Fruit fly (Drosophila melanogaster) whole organism, embryonic: Measurements from ENCODE around the gene grnd.

Experiments
- BEAF-32 ChIP-seq: fragments of 200-800 bp; sonication (Bioruptor generic); optimal IDR thresholded peaks from 3 replicates; lab custom pipeline; 2017; ENCODE audit warnings: missing biosample characterization, missing genetic modification characterization, mild to moderate bottlenecking, moderate library complexity, missing genetic modification reagents
- CG1024 ChIP-seq: fragments of 200-800 bp; sonication (Bioruptor generic); IDR thresholded peaks from 2 replicates; pipeline ENCODE4 v1.3.6; 2022; ENCODE audit warnings: missing biosample characterization, missing genetic modification characterization
- CG10565 ChIP-seq: fragments of 200-800 bp; sonication (Bioruptor generic); optimal IDR thresholded peaks from 3 replicates; lab custom pipeline; 2016; ENCODE audit warnings: missing biosample characterization, mild to moderate bottlenecking, missing genetic modification characterization
- CG11085 ChIP-seq: fragments of 200-800 bp; sonication (Bioruptor generic); IDR thresholded peaks from 2 replicates; pipeline ENCODE4 v1.3.6; 2022; ENCODE audit warnings: missing biosample characterization, missing genetic modification characterization
- CG11456 ChIP-seq: fragments of 200-800 bp; sonication (Bioruptor generic); IDR thresholded peaks from 3 replicates; pipeline ENCODE4 v1.3.6; 2022; ENCODE audit warnings: missing biosample characterization, missing genetic modification characterization
- CG12744 ChIP-seq: fragments of 200-800 bp; sonication (Bioruptor generic); optimal IDR thresholded peaks from 2 replicates; lab custom pipeline; 2016; ENCODE audit warnings: missing biosample characterization, missing genetic modification characterization
- CG15514 ChIP-seq: fragments of 200-800 bp; sonication (Bioruptor generic); optimal IDR thresholded peaks from 3 replicates; lab custom pipeline; 2017; ENCODE audit warnings: missing biosample characterization, missing genetic modification characterization, mild to moderate bottlenecking, moderate library complexity, missing genetic modification reagents
- CG16813 ChIP-seq: fragments of 200-800 bp; sonication (Bioruptor generic); IDR thresholded peaks from 3 replicates; pipeline ENCODE4 v1.3.6; 2022; ENCODE audit warnings: missing biosample characterization, missing genetic modification characterization; ENCODE audit not compliant: partially characterized antibody
- CG17359 ChIP-seq: fragments of 200-800 bp; sonication (Bioruptor generic); optimal IDR thresholded peaks from 3 replicates; lab custom pipeline; 2018; ENCODE audit warnings: missing biosample characterization, mild to moderate bottlenecking, missing genetic modification characterization, moderate library complexity
- CG18619 ChIP-seq: fragments of 200-800 bp; sonication (Bioruptor generic); optimal IDR thresholded peaks from 3 replicates; lab custom pipeline; 2017; ENCODE audit warnings: missing biosample characterization, mild to moderate bottlenecking, missing genetic modification characterization
- CG18764 ChIP-seq: fragments of 200-800 bp; sonication (Bioruptor generic); optimal IDR thresholded peaks from 3 replicates; lab custom pipeline; 2016; ENCODE audit warnings: missing biosample characterization, missing genetic modification characterization
- CG2116 ChIP-seq: fragments of 200-800 bp; sonication (Bioruptor generic); optimal IDR thresholded peaks from 3 replicates; lab custom pipeline; 2018; ENCODE audit warnings: missing biosample characterization, mild to moderate bottlenecking, missing genetic modification characterization
- CG32767 ChIP-seq: fragments of 200-800 bp; sonication (Bioruptor generic); IDR thresholded peaks from 2 replicates; pipeline ENCODE4 v1.3.6; 2022; ENCODE audit warnings: missing biosample characterization, missing genetic modification characterization
- CG4730 ChIP-seq: fragments of 200-800 bp; sonication (Bioruptor generic); IDR thresholded peaks from 2 replicates; pipeline ENCODE4 v1.3.6; 2022; ENCODE audit warnings: missing biosample characterization, missing genetic modification characterization
- CG6654 ChIP-seq: fragments of 200-800 bp; sonication (Bioruptor generic); optimal IDR thresholded peaks from 2 replicates; lab custom pipeline; 2017; ENCODE audit warnings: missing biosample characterization, mild to moderate bottlenecking, missing genetic modification characterization
- CG7928 ChIP-seq: fragments of 200-800 bp; sonication (Bioruptor generic); optimal IDR thresholded peaks from 2 replicates; lab custom pipeline; 2017; ENCODE audit warnings: missing biosample characterization, mild to moderate bottlenecking, missing genetic modification characterization
- CG8388 ChIP-seq: fragments of 200-800 bp; sonication (Bioruptor generic); optimal IDR thresholded peaks from 2 replicates; lab custom pipeline; 2019; ENCODE audit warnings: missing biosample characterization, mild to moderate bottlenecking, missing genetic modification characterization, moderate library complexity
- CG8478 ChIP-seq: fragments of >200 bp; optimal IDR thresholded peaks from 2 replicates; lab custom pipeline; 2018
- CG9215 ChIP-seq: fragments of 200-800 bp; sonication (Bioruptor generic); IDR thresholded peaks from 2 replicates; pipeline ENCODE4 v1.3.6; 2022; ENCODE audit warnings: missing biosample characterization, missing genetic modification characterization
- Hand ChIP-seq: fragments of 200-800 bp; sonication (Bioruptor generic); optimal IDR thresholded peaks from 2 replicates; lab custom pipeline; 2017; ENCODE audit warnings: mild to moderate bottlenecking, missing biosample characterization, missing genetic modification reagents, missing genetic modification characterization
- HmgZ ChIP-seq: fragments of 200-800 bp; sonication (Bioruptor generic); optimal IDR thresholded peaks from 2 replicates; lab custom pipeline; 2018; ENCODE audit warnings: missing biosample characterization, mild to moderate bottlenecking, missing genetic modification characterization
- Hr78 ChIP-seq, 2 experiments: fragments of 200-800 bp in 1 of 2; fragments of >200 bp in 1 of 2; sonication (Bioruptor generic) in 1 of 2; optimal IDR thresholded peaks; 2 replicates each; lab custom pipeline; 2017 to 2019; ENCODE audit warnings: missing biosample characterization in 2 of 2, missing genetic modification characterization in 2 of 2, mild to moderate bottlenecking in 1 of 2, moderate library complexity in 1 of 2
- Max ChIP-seq: fragments of 200-800 bp; sonication (Bioruptor generic); optimal IDR thresholded peaks from 2 replicates; lab custom pipeline; 2016; ENCODE audit warnings: missing biosample characterization, mild to moderate bottlenecking, missing genetic modification characterization
- Mes4 ChIP-seq: fragments of 200-800 bp; sonication (Bioruptor generic); optimal IDR thresholded peaks from 2 replicates; lab custom pipeline; 2016; ENCODE audit warnings: missing biosample characterization, missing genetic modification characterization
- NC2α ChIP-seq: fragments of 200-800 bp; sonication (Bioruptor generic); optimal IDR thresholded peaks from 2 replicates; lab custom pipeline; 2016; ENCODE audit warnings: missing biosample characterization, missing genetic modification characterization
- Oli ChIP-seq: fragments of 200-800 bp; sonication (Bioruptor generic); optimal IDR thresholded peaks from 2 replicates; lab custom pipeline; 2018; ENCODE audit warnings: missing biosample characterization, mild to moderate bottlenecking, missing genetic modification characterization, moderate library complexity
- br ChIP-seq: fragments of >200 bp; optimal IDR thresholded peaks from 2 replicates; lab custom pipeline; 2017
- cad ChIP-seq: fragments of >200 bp; optimal IDR thresholded peaks from 2 replicates; lab custom pipeline; 2017; ENCODE audit warnings: missing biosample characterization, missing genetic modification characterization
- cato ChIP-seq: fragments of 200-800 bp; sonication (Bioruptor generic); optimal IDR thresholded peaks from 2 replicates; lab custom pipeline; 2016; ENCODE audit warnings: missing biosample characterization, missing genetic modification characterization, borderline replicate concordance
- chn ChIP-seq: fragments of 200-800 bp; sonication (Bioruptor generic); optimal IDR thresholded peaks from 2 replicates; lab custom pipeline; 2016; ENCODE audit warnings: missing biosample characterization, missing genetic modification characterization
- corto ChIP-seq: fragments of 200-800 bp; sonication (Bioruptor generic); optimal IDR thresholded peaks from 2 replicates; lab custom pipeline; 2016; ENCODE audit warnings: missing biosample characterization, mild to moderate bottlenecking, missing genetic modification characterization, moderate library complexity
- crc ChIP-seq: fragments of 200-800 bp; sonication (Bioruptor generic); optimal IDR thresholded peaks from 2 replicates; lab custom pipeline; 2016; ENCODE audit warnings: missing biosample characterization, missing genetic modification characterization
- ems ChIP-seq: fragments of 200-800 bp; sonication (Bioruptor generic); optimal IDR thresholded peaks from 3 replicates; lab custom pipeline; 2016; ENCODE audit warnings: missing biosample characterization, missing genetic modification characterization
- en ChIP-seq: fragments of 200-800 bp; sonication (Bioruptor generic); optimal IDR thresholded peaks from 2 replicates; lab custom pipeline; 2016; ENCODE audit warnings: missing biosample characterization, missing genetic modification characterization
- fru ChIP-seq: fragments of >200 bp; optimal IDR thresholded peaks from 2 replicates; lab custom pipeline; 2017
- gce ChIP-seq: fragments of 200-800 bp; sonication (Bioruptor generic); IDR thresholded peaks from 3 replicates; pipeline ENCODE4 v1.3.6; 2022; ENCODE audit warnings: missing biosample characterization, missing genetic modification characterization
- gem ChIP-seq: fragments of 200-800 bp; sonication (Bioruptor generic); optimal IDR thresholded peaks from 2 replicates; lab custom pipeline; 2019; ENCODE audit warnings: missing biosample characterization, mild to moderate bottlenecking, missing genetic modification characterization, moderate library complexity
- gsb ChIP-seq: fragments of 200-800 bp; sonication (Bioruptor generic); IDR thresholded peaks from 2 replicates; pipeline ENCODE4 v1.3.6; 2022; ENCODE audit warnings: missing biosample characterization, missing genetic modification characterization
- lov ChIP-seq, 2 experiments: fragments of 200-800 bp in 1 of 2; fragments of >200 bp in 1 of 2; sonication (Bioruptor generic) in 1 of 2; IDR thresholded peaks in 1 of 2; optimal IDR thresholded peaks in 1 of 2; 2 replicates in 1 of 2; 3 replicates in 1 of 2; pipeline versions ENCODE4 v1.3.6 to Lab custom; 2017 to 2022; ENCODE audit warnings: missing biosample characterization in 1 of 2, missing genetic modification characterization in 1 of 2
- mam ChIP-seq: fragments of 200-800 bp; sonication (Bioruptor generic); optimal IDR thresholded peaks from 3 replicates; lab custom pipeline; 2016; ENCODE audit warnings: missing biosample characterization, missing genetic modification characterization
- pum ChIP-seq: fragments of 200-800 bp; sonication (Bioruptor generic); optimal IDR thresholded peaks from 2 replicates; lab custom pipeline; 2016; ENCODE audit warnings: missing biosample characterization, missing genetic modification characterization
- pzg ChIP-seq: fragments of 200-800 bp; sonication (Bioruptor generic); optimal IDR thresholded peaks from 3 replicates; lab custom pipeline; 2018; ENCODE audit warnings: missing biosample characterization, mild to moderate bottlenecking, missing genetic modification characterization, moderate library complexity
- salm ChIP-seq: fragments of 200-800 bp; sonication (Bioruptor generic); optimal IDR thresholded peaks from 2 replicates; lab custom pipeline; 2018; ENCODE audit warnings: missing biosample characterization, mild to moderate bottlenecking, missing genetic modification characterization
- seq ChIP-seq: fragments of 200-800 bp; sonication (Bioruptor generic); IDR thresholded peaks from 2 replicates; pipeline ENCODE4 v1.3.6; 2022; ENCODE audit warnings: missing biosample characterization, missing genetic modification characterization
- slbo ChIP-seq: fragments of 200-800 bp; sonication (Bioruptor generic); IDR thresholded peaks from 2 replicates; pipeline ENCODE4 v1.3.6; 2022; ENCODE audit warnings: missing biosample characterization, missing genetic modification characterization
- slou ChIP-seq: fragments of 200-800 bp; sonication (Bioruptor generic); optimal IDR thresholded peaks from 3 replicates; lab custom pipeline; 2016; ENCODE audit warnings: missing biosample characterization, missing genetic modification characterization
- stwl ChIP-seq: fragments of 200-800 bp; sonication (Bioruptor generic); optimal IDR thresholded peaks from 3 replicates; lab custom pipeline; 2018; ENCODE audit warnings: missing biosample characterization, mild to moderate bottlenecking, missing genetic modification characterization, moderate library complexity
- sug ChIP-seq: fragments of 200-800 bp; optimal IDR thresholded peaks from 2 replicates; lab custom pipeline; 2019; ENCODE audit warnings: missing biosample characterization, mild to moderate bottlenecking, missing genetic modification characterization, moderate library complexity
- trh ChIP-seq: fragments of 200-800 bp; sonication (Bioruptor generic); optimal IDR thresholded peaks from 2 replicates; lab custom pipeline; 2016; ENCODE audit warnings: missing biosample characterization, missing genetic modification characterization
- usp ChIP-seq: fragments of >200 bp; optimal IDR thresholded peaks from 2 replicates; lab custom pipeline; 2017; ENCODE audit warnings: missing biosample characterization, missing genetic modification characterization
- z ChIP-seq: fragments of 200-800 bp; sonication (Bioruptor generic); IDR thresholded peaks from 3 replicates; pipeline ENCODE4 v1.3.6; 2022; ENCODE audit warnings: missing biosample characterization, missing genetic modification characterization
- zf30C ChIP-seq: fragments of 200-800 bp; sonication (Bioruptor generic); optimal IDR thresholded peaks from 3 replicates; lab custom pipeline; 2018; ENCODE audit warnings: missing biosample characterization, mild to moderate bottlenecking, missing genetic modification characterization

grnd gene

DNA sequence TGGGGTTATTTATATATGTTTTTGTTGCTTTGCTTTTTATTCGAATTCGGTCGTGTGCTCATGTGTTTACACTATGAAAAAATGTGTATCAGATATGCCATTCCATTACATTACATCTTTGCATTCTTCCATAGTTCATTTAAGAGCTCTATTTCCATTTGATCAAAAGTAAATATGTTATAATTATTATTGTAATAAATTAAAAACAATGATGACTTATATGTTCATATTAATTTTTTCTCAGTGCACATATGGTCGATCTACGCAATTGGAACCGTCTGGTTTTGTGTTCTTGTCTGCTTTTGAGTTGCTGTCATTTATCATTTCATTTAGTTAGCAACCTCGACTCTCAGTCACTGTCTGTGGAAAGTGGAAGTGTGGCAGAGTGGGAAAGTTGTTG is 7.8 kb upstream of the grnd start (continued):
- TF ChIP-seq corto = no peak
- peak; percentile 81; the same call in 1 of the 2 replicates for TF ChIP-seq gsb (GFP tag; lab: Robert Waterston, UW)
- no peak for TF ChIP-seq crc (GFP tag; lab: Kevin White, UChicago)
- TF ChIP-seq cato = peak; percentile 69
- peak; percentile 91 for TF ChIP-seq CG17359 (tag; lab: Kevin White, UChicago)
- TF ChIP-seq CG10565 = peak; percentile 45
- peak; percentile 89 for TF ChIP-seq slbo (GFP tag; lab: Robert Waterston, UW)
- TF ChIP-seq CG12744 (GFP tag; lab: Kevin White, UChicago) = no peak
- peak; percentile 87 for TF ChIP-seq CG4730 (GFP tag; lab: Robert Waterston, UW)
- TF ChIP-seq seq (GFP tag; lab: Robert Waterston, UW) = peak; percentile 79
- TF ChIP-seq BEAF-32 = no peak
- peak; percentile 63 for TF ChIP-seq stwl (tag; lab: Kevin White, UChicago)
- peak; percentile 96 for TF ChIP-seq gem
- TF ChIP-seq CG8388 (GFP tag; lab: Kevin White, UChicago) = peak; percentile 95
- TF ChIP-seq CG11085 (GFP tag; lab: Robert Waterston, UW) = peak; percentile 82
- TF ChIP-seq z = no peak
- no peak for TF ChIP-seq CG15514 (GFP tag; lab: Kevin White, UChicago)
- peak; percentile 76 for TF ChIP-seq CG9215 (GFP tag; lab: Robert Waterston, UW)
- no peak for TF ChIP-seq Mes4
- TF ChIP-seq fru (lab: Kevin White, UChicago) = no peak
- no peak for TF ChIP-seq cad
- TF ChIP-seq NC2α (GFP tag; lab: Kevin White, UChicago) = no peak
- peak; percentile 76 for TF ChIP-seq slou (GFP tag; lab: Kevin White, UChicago)
- TF ChIP-seq CG11456 = peak; percentile 91; the same call in 2 of the 3 replicates
- peak; percentile 56 for TF ChIP-seq Hand (GFP tag; lab: Kevin White, UChicago)
- peak; percentile 84 for TF ChIP-seq CG32767 (GFP tag; lab: Robert Waterston, UW)
- peak; percentile 64 for TF ChIP-seq CG2116 (GFP tag; lab: Kevin White, UChicago)
- TF ChIP-seq pum = peak; percentile 33
- no peak for TF ChIP-seq sug (tag; lab: Kevin White, UChicago)
- peak; percentile 16 for TF ChIP-seq mam (GFP tag; lab: Kevin White, UChicago)
- TF ChIP-seq HmgZ (tag; lab: Kevin White, UChicago) = no peak
- peak; percentile 91 for TF ChIP-seq CG1024 (GFP tag; lab: Robert Waterston, UW)
- peak; percentile 86 for TF ChIP-seq salm
- peak; percentile 83 for TF ChIP-seq Max (GFP tag; lab: Kevin White, UChicago)
- TF ChIP-seq Hr78 (GFP tag; optimal IDR thresholded peaks at IDR 0.05; lab: Kevin White, UChicago) = peak in 1 of 2 experiments; percentile 91
- no peak for TF ChIP-seq en (GFP tag; lab: Kevin White, UChicago)
- peak; percentile 21 for TF ChIP-seq ems (GFP tag; lab: Kevin White, UChicago)
- TF ChIP-seq CG18764 (GFP tag; lab: Kevin White, UChicago) = peak; percentile 80
- TF ChIP-seq br = no peak
- TF ChIP-seq pzg (GFP tag; lab: Kevin White, UChicago) = no peak
- TF ChIP-seq Oli (tag; lab: Kevin White, UChicago) = peak; percentile 90
- TF ChIP-seq zf30C (GFP tag; lab: Kevin White, UChicago) = peak; percentile 86
- TF ChIP-seq gce (GFP tag; lab: Robert Waterston, UW) = peak; percentile 93
- peak; percentile 66 for TF ChIP-seq chn (GFP tag; lab: Kevin White, UChicago)
- TF ChIP-seq CG8478 (lab: Kevin White, UChicago) = no peak
- peak; percentile 83 for TF ChIP-seq trh (GFP tag; lab: Kevin White, UChicago)
- TF ChIP-seq usp (GFP tag; lab: Kevin White, UChicago) = no peak
- peak; percentile 42 for TF ChIP-seq CG6654 (GFP tag; lab: Kevin White, UChicago)
- TF ChIP-seq CG16813 = no peak
- peak; percentile 4 for TF ChIP-seq CG7928
- TF ChIP-seq lov (optimal IDR thresholded peaks at IDR 0.05; lab: Kevin White, UChicago) = no peak
- TF ChIP-seq lov (GFP tag; IDR thresholded peaks at IDR 0.05; lab: Robert Waterston, UW) = peak; percentile 87
- peak; percentile 81 for TF ChIP-seq CG18619 (GFP tag; lab: Kevin White, UChicago)
